Worm (Caenorhabditis elegans) whole organism, late embryonic: ENCODE data around the gene srx-95.

ENCODE experiments used
- C08G9.2 ChIP-seq: sonication (generic microtip); optimal IDR thresholded peaks from 2 replicates; lab custom pipeline; 2016; ENCODE audit warnings: mild to moderate bottlenecking, missing genetic modification characterization, moderate library complexity, missing compliant biosample characterization
- C38D4.7 ChIP-seq: fragments of 200-800 bp; sonication (Bioruptor generic); optimal IDR thresholded peaks from 2 replicates; lab custom pipeline; 2018; ENCODE audit warnings: mild to moderate bottlenecking, missing genetic modification characterization, moderate library complexity, missing compliant biosample characterization
- F13H6.1 ChIP-seq: sonication (generic microtip); optimal IDR thresholded peaks from 2 replicates; lab custom pipeline; 2016; ENCODE audit warnings: missing genetic modification characterization, missing compliant biosample characterization
- K02D7.2 ChIP-seq: sonication (generic microtip); optimal IDR thresholded peaks from 2 replicates; lab custom pipeline; 2017; ENCODE audit warnings: mild to moderate bottlenecking, missing genetic modification characterization, missing compliant biosample characterization
- T23F11.4 ChIP-seq: fragments of 200-800 bp; sonication (Bioruptor generic); optimal IDR thresholded peaks from 2 replicates; lab custom pipeline; 2018; ENCODE audit warnings: mild to moderate bottlenecking, missing genetic modification characterization, missing compliant biosample characterization
- ahr-1 ChIP-seq: sonication (generic microtip); optimal IDR thresholded peaks from 2 replicates; lab custom pipeline; 2016; ENCODE audit warnings: missing genetic modification characterization, missing compliant biosample characterization
- ama-1 ChIP-seq: fragments of 150-350 bp; optimal IDR thresholded peaks from 2 replicates; lab custom pipeline; 2014
- ceh-14 ChIP-seq: sonication (generic microtip); optimal IDR thresholded peaks from 2 replicates; lab custom pipeline; 2016; ENCODE audit warnings: missing genotype, missing genetic modification characterization, missing compliant biosample characterization
- ceh-18 ChIP-seq: sonication (generic microtip); optimal IDR thresholded peaks from 2 replicates; lab custom pipeline; 2016; ENCODE audit warnings: missing genetic modification characterization, missing compliant biosample characterization
- ceh-19 ChIP-seq: fragments of 200-800 bp; sonication (Bioruptor generic); optimal IDR thresholded peaks from 2 replicates; lab custom pipeline; 2018; ENCODE audit warnings: mild to moderate bottlenecking, missing genetic modification characterization, missing compliant biosample characterization
- ceh-2 ChIP-seq: sonication (generic microtip); optimal IDR thresholded peaks from 2 replicates; lab custom pipeline; 2016; ENCODE audit warnings: missing genotype, missing genetic modification characterization, missing compliant biosample characterization
- ceh-24 ChIP-seq: sonication (generic microtip); optimal IDR thresholded peaks from 2 replicates; lab custom pipeline; 2016; ENCODE audit warnings: mild to moderate bottlenecking, missing genetic modification characterization, missing compliant biosample characterization
- ceh-31 ChIP-seq: sonication (generic microtip); optimal IDR thresholded peaks from 2 replicates; lab custom pipeline; 2016; ENCODE audit warnings: missing genetic modification characterization, missing compliant biosample characterization
- ceh-34 ChIP-seq: sonication (generic microtip); optimal IDR thresholded peaks from 2 replicates; lab custom pipeline; 2016; ENCODE audit warnings: mild to moderate bottlenecking, missing genetic modification characterization, missing compliant biosample characterization
- dmd-4 ChIP-seq: sonication (generic microtip); optimal IDR thresholded peaks from 2 replicates; lab custom pipeline; 2016; ENCODE audit warnings: borderline replicate concordance, missing genetic modification characterization, missing compliant biosample characterization
- dve-1 ChIP-seq: sonication (generic microtip); optimal IDR thresholded peaks from 2 replicates; lab custom pipeline; 2017; ENCODE audit warnings: antibody characterized with exemption, mild to moderate bottlenecking, missing genetic modification characterization, missing compliant biosample characterization
- elt-4 ChIP-seq: sonication (generic microtip); optimal IDR thresholded peaks from 2 replicates; lab custom pipeline; 2016; ENCODE audit warnings: missing genetic modification characterization, missing compliant biosample characterization
- ets-4 ChIP-seq: sonication (generic microtip); optimal IDR thresholded peaks from 2 replicates; lab custom pipeline; 2016; ENCODE audit warnings: missing genetic modification characterization, missing compliant biosample characterization
- fax-1 ChIP-seq: sonication (generic microtip); optimal IDR thresholded peaks from 2 replicates; lab custom pipeline; 2016; ENCODE audit warnings: missing genotype, missing genetic modification characterization, missing compliant biosample characterization
- fkh-10 ChIP-seq: fragments of 150-350 bp; optimal IDR thresholded peaks from 2 replicates; lab custom pipeline; 2014; ENCODE audit warnings: missing biosample characterization, missing genetic modification reagents, missing genetic modification characterization
- fkh-6 ChIP-seq: sonication (generic microtip); optimal IDR thresholded peaks from 2 replicates; lab custom pipeline; 2016; ENCODE audit warnings: missing genetic modification characterization, missing compliant biosample characterization
- gmeb-2 ChIP-seq: sonication (generic microtip); optimal IDR thresholded peaks from 2 replicates; lab custom pipeline; 2016; ENCODE audit warnings: missing genetic modification characterization, inconsistent platforms, missing compliant biosample characterization
- hlh-13 ChIP-seq: fragments of 200-800 bp; sonication (Bioruptor generic); optimal IDR thresholded peaks from 2 replicates; lab custom pipeline; 2018; ENCODE audit warnings: mild to moderate bottlenecking, missing genetic modification characterization, missing compliant biosample characterization
- hlh-15 ChIP-seq: sonication (generic microtip); optimal IDR thresholded peaks from 2 replicates; lab custom pipeline; 2016; ENCODE audit warnings: missing genetic modification characterization, missing compliant biosample characterization
- hlh-30 ChIP-seq: sonication (generic microtip); optimal IDR thresholded peaks from 2 replicates; lab custom pipeline; 2017; ENCODE audit warnings: antibody characterized with exemption, missing genetic modification characterization, missing compliant biosample characterization; ENCODE audit not compliant: insufficient read depth
- hlh-6 ChIP-seq: sonication (generic microtip); optimal IDR thresholded peaks from 2 replicates; lab custom pipeline; 2016; ENCODE audit warnings: missing genotype, missing genetic modification characterization, missing compliant biosample characterization
- hlh-8 ChIP-seq: sonication (generic microtip); optimal IDR thresholded peaks from 2 replicates; lab custom pipeline; 2016; ENCODE audit warnings: missing genotype, missing genetic modification characterization, missing compliant biosample characterization
- lim-6 ChIP-seq: sonication (generic microtip); optimal IDR thresholded peaks from 2 replicates; lab custom pipeline; 2016; ENCODE audit warnings: missing genetic modification characterization, missing compliant biosample characterization
- madf-2 ChIP-seq: sonication (generic microtip); optimal IDR thresholded peaks from 2 replicates; lab custom pipeline; 2017; ENCODE audit warnings: missing genetic modification characterization, missing compliant biosample characterization
- nfya-1 ChIP-seq: sonication (generic microtip); optimal IDR thresholded peaks from 2 replicates; lab custom pipeline; 2017; ENCODE audit warnings: missing genetic modification characterization, mild to moderate bottlenecking, missing compliant biosample characterization, antibody characterized with exemption, moderate library complexity
- npax-4 ChIP-seq: sonication (generic microtip); optimal IDR thresholded peaks from 2 replicates; lab custom pipeline; 2016; ENCODE audit warnings: missing genetic modification characterization, missing compliant biosample characterization
- pag-3 ChIP-seq: sonication (generic microtip); optimal IDR thresholded peaks from 2 replicates; lab custom pipeline; 2016; ENCODE audit warnings: missing compliant biosample characterization, missing genetic modification characterization, borderline replicate concordance
- pax-1 ChIP-seq: fragments of 150-350 bp; optimal IDR thresholded peaks from 2 replicates; lab custom pipeline; 2014; ENCODE audit warnings: missing biosample characterization, missing genetic modification characterization
- pqm-1 ChIP-seq: sonication (generic microtip); optimal IDR thresholded peaks from 2 replicates; lab custom pipeline; 2016; ENCODE audit warnings: missing genetic modification characterization, missing compliant biosample characterization
- pros-1 ChIP-seq: fragments of 150-350 bp; optimal IDR thresholded peaks from 2 replicates; lab custom pipeline; 2014; ENCODE audit warnings: missing biosample characterization, missing genetic modification reagents, missing genetic modification characterization
- ref-2 ChIP-seq: sonication (generic microtip); optimal IDR thresholded peaks from 2 replicates; lab custom pipeline; 2016; ENCODE audit warnings: missing genetic modification characterization, missing compliant biosample characterization
- rnt-1 ChIP-seq: sonication (generic microtip); optimal IDR thresholded peaks from 2 replicates; lab custom pipeline; 2016; ENCODE audit warnings: missing genetic modification characterization, missing compliant biosample characterization
- sox-4 ChIP-seq: sonication (generic microtip); optimal IDR thresholded peaks from 2 replicates; lab custom pipeline; 2017; ENCODE audit warnings: mild to moderate bottlenecking, missing genetic modification characterization, inconsistent platforms, missing compliant biosample characterization
- syd-9 ChIP-seq: sonication (generic microtip); optimal IDR thresholded peaks from 2 replicates; lab custom pipeline; 2016; ENCODE audit warnings: mild to moderate bottlenecking, missing genetic modification characterization, moderate library complexity, missing compliant biosample characterization
- tbx-2 ChIP-seq: sonication (generic microtip); optimal IDR thresholded peaks from 2 replicates; lab custom pipeline; 2016; ENCODE audit warnings: missing genetic modification characterization, missing compliant biosample characterization
- tbx-7 ChIP-seq: sonication (generic microtip); optimal IDR thresholded peaks from 2 replicates; lab custom pipeline; 2016; ENCODE audit warnings: missing genotype, missing genetic modification characterization, missing compliant biosample characterization
- ttx-3 ChIP-seq: sonication (generic microtip); optimal IDR thresholded peaks from 2 replicates; lab custom pipeline; 2016; ENCODE audit warnings: missing genetic modification reagents, missing genetic modification characterization, missing compliant biosample characterization
- unc-3 ChIP-seq, 2 experiments: fragments of 200-800 bp in 1 of 2; sonication (Bioruptor generic) in 1 of 2; sonication (generic microtip) in 1 of 2; conservative IDR thresholded peaks in 1 of 2; optimal IDR thresholded peaks in 1 of 2; 2 replicates each; pipeline versions ENCODE4 v1.3.6 to Lab custom; 2016 to 2022; ENCODE audit warnings: missing compliant biosample characterization in 2 of 2, missing genetic modification characterization in 2 of 2, missing genetic modification reagents in 1 of 2
- unc-42 ChIP-seq: sonication (generic microtip); optimal IDR thresholded peaks from 2 replicates; lab custom pipeline; 2016; ENCODE audit warnings: missing genotype, missing genetic modification characterization, missing compliant biosample characterization
- unc-55 ChIP-seq: sonication (generic microtip); optimal IDR thresholded peaks from 2 replicates; lab custom pipeline; 2017; ENCODE audit warnings: missing biosample characterization, missing genetic modification reagents, missing genetic modification characterization
- unc-86 ChIP-seq: sonication (generic microtip); optimal IDR thresholded peaks from 2 replicates; lab custom pipeline; 2016; ENCODE audit warnings: missing genetic modification characterization, missing compliant biosample characterization
- zip-5 ChIP-seq: sonication (generic microtip); optimal IDR thresholded peaks from 2 replicates; lab custom pipeline; 2016; ENCODE audit warnings: missing genetic modification characterization, missing compliant biosample characterization
- ztf-16 ChIP-seq: sonication (generic microtip); optimal IDR thresholded peaks from 2 replicates; lab custom pipeline; 2017; ENCODE audit warnings: missing genetic modification characterization, missing compliant biosample characterization

Gene srx-95

ce11 chrII:6742614-6743013 is 12.0 kb downstream of the srx-95 start, which contains the start of gene F41G3.6:
Gene F41G3.6, plus strand, starts transcription at chrII:6742914.
- TF ChIP-seq syd-9 (no peak), nfya-1 (tag; lab: Kevin White, UChicago) (no peak), npax-4 (tag; lab: Kevin White, UChicago) (no peak), ceh-31 (tag; lab: Kevin White, UChicago) (no peak), tbx-7 (tag; lab: Kevin White, UChicago) (no peak), elt-4 (no peak)

ce11 chrII:6741428-6741827 is 13.1 kb downstream of the srx-95 start, which contains the start of gene exos-8:
Gene exos-8, plus strand, starts transcription at chrII:6741691.
- peak; percentile 97 for TF ChIP-seq ceh-31 (tag; lab: Kevin White, UChicago)
- peak; percentile 38 for TF ChIP-seq hlh-15 (tag; lab: Kevin White, UChicago)
- peak; percentile 85 for TF ChIP-seq unc-42 (tag; lab: Kevin White, UChicago)
- peak; percentile 72 for TF ChIP-seq dmd-4 (tag; lab: Kevin White, UChicago)
- TF ChIP-seq T23F11.4: peak; percentile 11
- peak; percentile 67 for TF ChIP-seq ceh-19 (GFP tag; lab: Kevin White, UChicago)
- peak; percentile 21 for TF ChIP-seq hlh-13
- peak; percentile 96 for TF ChIP-seq tbx-2 (tag; lab: Kevin White, UChicago)
- no peak for TF ChIP-seq hlh-30 (tag; lab: Kevin White, UChicago)
- peak; percentile 72 for TF ChIP-seq ceh-34
- no peak for TF ChIP-seq pax-1 (tag; lab: Kevin White, UChicago)
- TF ChIP-seq sox-4 (tag; lab: Kevin White, UChicago): peak; percentile 28
- TF ChIP-seq ceh-24 (tag; lab: Kevin White, UChicago): no peak
- TF ChIP-seq dve-1 (tag; lab: Kevin White, UChicago): no peak
- peak; percentile 83 for TF ChIP-seq tbx-7 (tag; lab: Kevin White, UChicago)
- no peak for TF ChIP-seq K02D7.2 (tag; lab: Kevin White, UChicago)
- TF ChIP-seq ets-4 (tag; lab: Kevin White, UChicago): peak; percentile 76
- TF ChIP-seq pag-3 (tag; lab: Kevin White, UChicago): no peak
- peak; percentile 59 for TF ChIP-seq ceh-18 (tag; lab: Kevin White, UChicago)
- TF ChIP-seq syd-9: peak; percentile 49
- no peak for TF ChIP-seq ama-1
- no peak for TF ChIP-seq unc-3 (GFP tag; conservative IDR thresholded peaks at IDR 0.05; lab: Robert Waterston, UW)
- peak; percentile 64 for TF ChIP-seq unc-3 (tag; optimal IDR thresholded peaks at IDR 0.05; lab: Kevin White, UChicago)
- peak; percentile 1 for TF ChIP-seq nfya-1 (tag; lab: Kevin White, UChicago)
- peak; percentile 59 for TF ChIP-seq fkh-6 (tag; lab: Kevin White, UChicago)
- no peak for TF ChIP-seq fkh-10 (GFP tag; lab: Kevin White, UChicago)
- peak; percentile 91 for TF ChIP-seq zip-5 (tag; lab: Kevin White, UChicago)
- peak; percentile 77 for TF ChIP-seq F13H6.1 (tag; lab: Kevin White, UChicago)
- TF ChIP-seq ztf-16 (tag; lab: Kevin White, UChicago): peak; percentile 30
- TF ChIP-seq ceh-2 (tag; lab: Kevin White, UChicago): peak; percentile 90
- TF ChIP-seq unc-55 (GFP tag; lab: Kevin White, UChicago): no peak
- peak; percentile 56 for TF ChIP-seq pqm-1
- TF ChIP-seq madf-2 (tag; lab: Kevin White, UChicago): peak; percentile 9
- TF ChIP-seq ref-2 (tag; lab: Kevin White, UChicago): peak; percentile 95
- TF ChIP-seq lim-6: peak; percentile 74
- TF ChIP-seq elt-4: no peak
- no peak for TF ChIP-seq pros-1 (tag; lab: Kevin White, UChicago)
- TF ChIP-seq fax-1: peak; percentile 91
- TF ChIP-seq unc-86 (tag; lab: Kevin White, UChicago): peak; percentile 49
- peak; percentile 91 for TF ChIP-seq ceh-14 (tag; lab: Kevin White, UChicago)
- peak; percentile 39 for TF ChIP-seq hlh-6
- TF ChIP-seq rnt-1 (tag; lab: Kevin White, UChicago): peak; percentile 91
- no peak for TF ChIP-seq C38D4.7 (GFP tag; lab: Kevin White, UChicago)
- no peak for TF ChIP-seq gmeb-2 (tag; lab: Kevin White, UChicago)
- peak; percentile 49 for TF ChIP-seq ttx-3 (tag; lab: Kevin White, UChicago)
- peak; percentile 58 for TF ChIP-seq ahr-1 (tag; lab: Kevin White, UChicago)
- peak; percentile 93 for TF ChIP-seq C08G9.2
- TF ChIP-seq hlh-8 (tag; lab: Kevin White, UChicago): peak; percentile 76
